Worm (Caenorhabditis elegans): ENCODE results near the gene fkh-9.

- TF ChIP-seq him-1 (tag; optimal IDR thresholded peaks at IDR 0.05) (no peak), W03F9.2 (tag; optimal IDR thresholded peaks at IDR 0.05) (no peak), dao-5 (tag; optimal IDR thresholded peaks at IDR 0.05) (no peak)
Observed at ce11 chrX:3833964-3834840, 7.4 kb upstream of the fkh-9 start.

Measured in whole organism, L4/young adult.